Fruit fly (Drosophila melanogaster) whole organism, embryonic: ENCODE results near the gene CG3165.

Experiments used
- BEAF-32 ChIP-seq: fragments of 200-800 bp; sonication (Bioruptor generic); optimal IDR thresholded peaks from 3 replicates; lab custom pipeline; 2017; ENCODE audit warnings: missing biosample characterization, missing genetic modification characterization, mild to moderate bottlenecking, moderate library complexity, missing genetic modification reagents
- Blimp-1 ChIP-seq: fragments of 200-800 bp; sonication (Bioruptor generic); optimal IDR thresholded peaks from 3 replicates; lab custom pipeline; 2018; ENCODE audit warnings: missing biosample characterization, missing genetic modification characterization, mild to moderate bottlenecking, moderate library complexity, missing genetic modification reagents
- CG11456 ChIP-seq: fragments of 200-800 bp; sonication (Bioruptor generic); IDR thresholded peaks from 3 replicates; pipeline ENCODE4 v1.3.6; 2022; ENCODE audit warnings: missing biosample characterization, missing genetic modification characterization
- CG12104 ChIP-seq: fragments of 200-800 bp; sonication (Bioruptor generic); optimal IDR thresholded peaks from 3 replicates; lab custom pipeline; 2016; ENCODE audit warnings: missing biosample characterization, missing genetic modification characterization
- CG12744 ChIP-seq: fragments of 200-800 bp; sonication (Bioruptor generic); optimal IDR thresholded peaks from 2 replicates; lab custom pipeline; 2016; ENCODE audit warnings: missing biosample characterization, missing genetic modification characterization
- CG13123 ChIP-seq: fragments of 200-800 bp; sonication (Bioruptor generic); optimal IDR thresholded peaks from 2 replicates; lab custom pipeline; 2016; ENCODE audit warnings: missing biosample characterization, missing genetic modification characterization
- CG13296 ChIP-seq: fragments of 200-800 bp; sonication (Bioruptor generic); optimal IDR thresholded peaks from 3 replicates; lab custom pipeline; 2018; ENCODE audit warnings: missing biosample characterization, mild to moderate bottlenecking, missing genetic modification characterization
- CG14014 ChIP-seq: fragments of 200-800 bp; sonication (Bioruptor generic); IDR thresholded peaks from 2 replicates; pipeline ENCODE4 v1.3.6; 2022; ENCODE audit warnings: missing biosample characterization, missing genetic modification characterization
- CG14050 ChIP-seq: fragments of 200-800 bp; sonication (Bioruptor generic); IDR thresholded peaks from 3 replicates; pipeline ENCODE4 v1.3.6; 2022; ENCODE audit warnings: missing biosample characterization, missing genetic modification characterization
- CG15269 ChIP-seq: fragments of 200-800 bp; sonication (Bioruptor generic); optimal IDR thresholded peaks from 2 replicates; lab custom pipeline; 2018; ENCODE audit warnings: missing biosample characterization, mild to moderate bottlenecking, missing genetic modification characterization, moderate library complexity
- CG15479 ChIP-seq: fragments of 200-800 bp; sonication (Bioruptor generic); optimal IDR thresholded peaks from 3 replicates; lab custom pipeline; 2019; ENCODE audit warnings: missing biosample characterization, mild to moderate bottlenecking, missing genetic modification characterization, moderate library complexity
- CG17186 ChIP-seq: fragments of 200-800 bp; sonication (Bioruptor generic); optimal IDR thresholded peaks from 3 replicates; lab custom pipeline; 2017; ENCODE audit warnings: missing biosample characterization, missing genetic modification reagents, missing genetic modification characterization
- CG17361 ChIP-seq: fragments of 200-800 bp; sonication (Bioruptor generic); IDR thresholded peaks from 3 replicates; pipeline ENCODE4 v1.3.6; 2022; ENCODE audit warnings: missing biosample characterization, missing genetic modification characterization
- CG17829 ChIP-seq: fragments of 200-800 bp; optimal IDR thresholded peaks from 2 replicates; lab custom pipeline; 2019; ENCODE audit warnings: missing biosample characterization, mild to moderate bottlenecking, missing genetic modification characterization, moderate library complexity
- CG18011 ChIP-seq: fragments of 200-800 bp; sonication (Bioruptor generic); optimal IDR thresholded peaks from 2 replicates; lab custom pipeline; 2017; ENCODE audit warnings: missing biosample characterization, missing genetic modification characterization, mild to moderate bottlenecking, moderate library complexity, missing genotype
- CG3847 ChIP-seq: fragments of 200-800 bp; sonication (Bioruptor generic); IDR thresholded peaks from 2 replicates; pipeline ENCODE4 v1.3.6; 2022; ENCODE audit warnings: missing biosample characterization, missing genetic modification characterization
- CG4282 ChIP-seq: fragments of 200-800 bp; sonication (Bioruptor generic); optimal IDR thresholded peaks from 2 replicates; lab custom pipeline; 2016; ENCODE audit warnings: missing biosample characterization, missing genetic modification characterization
- CG7745 ChIP-seq: fragments of 200-800 bp; sonication (Bioruptor generic); optimal IDR thresholded peaks from 2 replicates; lab custom pipeline; 2018; ENCODE audit warnings: missing biosample characterization, mild to moderate bottlenecking, missing genetic modification characterization, moderate library complexity
- CG8359 ChIP-seq: fragments of 200-800 bp; sonication (Bioruptor generic); optimal IDR thresholded peaks from 2 replicates; lab custom pipeline; 2017; ENCODE audit warnings: missing biosample characterization, mild to moderate bottlenecking, missing genetic modification characterization, borderline replicate concordance
- CG9932 ChIP-seq: fragments of 200-800 bp; sonication (Bioruptor generic); IDR thresholded peaks from 2 replicates; pipeline ENCODE4 v1.3.6; 2022; ENCODE audit warnings: missing biosample characterization, missing genetic modification characterization
- Doc3 ChIP-seq: fragments of 200-800 bp; sonication (Bioruptor generic); IDR thresholded peaks from 3 replicates; pipeline ENCODE4 v1.3.6; 2022; ENCODE audit warnings: missing biosample characterization, missing genetic modification characterization; ENCODE audit not compliant: partially characterized antibody
- E2f2 ChIP-seq: fragments of 200-800 bp; sonication (Bioruptor generic); IDR thresholded peaks from 2 replicates; pipeline ENCODE4 v1.3.6; 2022; ENCODE audit warnings: missing biosample characterization, missing genetic modification characterization
- H15 ChIP-seq: fragments of 200-800 bp; sonication (Bioruptor generic); IDR thresholded peaks from 3 replicates; pipeline ENCODE4 v1.3.6; 2022; ENCODE audit warnings: missing biosample characterization, missing genetic modification characterization
- HLHmδ ChIP-seq: fragments of 200-800 bp; sonication (Bioruptor generic); optimal IDR thresholded peaks from 2 replicates; lab custom pipeline; 2018; ENCODE audit warnings: missing biosample characterization, mild to moderate bottlenecking, missing genetic modification characterization, moderate library complexity
- Hey ChIP-seq: fragments of 200-800 bp; sonication (Bioruptor generic); optimal IDR thresholded peaks from 3 replicates; lab custom pipeline; 2018; ENCODE audit warnings: missing biosample characterization, mild to moderate bottlenecking, missing genetic modification characterization
- Hmx ChIP-seq: fragments of 200-800 bp; sonication (Bioruptor generic); optimal IDR thresholded peaks from 2 replicates; lab custom pipeline; 2016; ENCODE audit warnings: missing biosample characterization, missing genetic modification characterization
- MESR4 ChIP-seq: fragments of 200-800 bp; sonication (Bioruptor generic); optimal IDR thresholded peaks from 2 replicates; lab custom pipeline; 2018; ENCODE audit warnings: missing biosample characterization, mild to moderate bottlenecking, missing genetic modification characterization, moderate library complexity
- Pdp1 ChIP-seq, 2 experiments: fragments of 200-800 bp; sonication (Bioruptor generic); optimal IDR thresholded peaks; 3 replicates each; lab custom pipeline; 2016; ENCODE audit warnings: missing biosample characterization in 2 of 2, missing genetic modification characterization in 2 of 2, mild to moderate bottlenecking in 1 of 2, moderate library complexity in 1 of 2
- Rx ChIP-seq: fragments of 200-800 bp; sonication (Bioruptor generic); IDR thresholded peaks from 2 replicates; pipeline ENCODE4 v1.3.6; 2022; ENCODE audit warnings: missing biosample characterization, missing genetic modification characterization
- Scr ChIP-seq: fragments of 200-800 bp; sonication (Bioruptor generic); IDR thresholded peaks from 2 replicates; pipeline ENCODE4 v1.3.6; 2022; ENCODE audit warnings: missing biosample characterization, missing genetic modification characterization; ENCODE audit not compliant: partially characterized antibody
- Tbp ChIP-seq: fragments of >200 bp; optimal IDR thresholded peaks from 2 replicates; lab custom pipeline; 2018; ENCODE audit warnings: missing biosample characterization, missing genetic modification characterization
- bab2 ChIP-seq: fragments of 200-800 bp; sonication (Bioruptor generic); optimal IDR thresholded peaks from 2 replicates; lab custom pipeline; 2016; ENCODE audit warnings: missing biosample characterization, missing genetic modification characterization
- bigmax ChIP-seq: fragments of 200-800 bp; sonication (Bioruptor generic); optimal IDR thresholded peaks from 2 replicates; lab custom pipeline; 2018; ENCODE audit warnings: missing biosample characterization, mild to moderate bottlenecking, missing genetic modification characterization
- cato ChIP-seq: fragments of 200-800 bp; sonication (Bioruptor generic); optimal IDR thresholded peaks from 2 replicates; lab custom pipeline; 2016; ENCODE audit warnings: missing biosample characterization, missing genetic modification characterization, borderline replicate concordance
- chif ChIP-seq, 2 experiments: fragments of 200-800 bp; sonication (Bioruptor generic); optimal IDR thresholded peaks; 3 replicates each; lab custom pipeline; 2016; ENCODE audit warnings: missing biosample characterization in 2 of 2, missing genetic modification characterization in 2 of 2
- crol ChIP-seq: fragments of 200-800 bp; sonication (Bioruptor generic); IDR thresholded peaks from 2 replicates; pipeline ENCODE4 v1.3.6; 2022; ENCODE audit warnings: missing biosample characterization, missing genetic modification characterization
- dati ChIP-seq: fragments of 200-800 bp; sonication (Bioruptor generic); IDR thresholded peaks from 2 replicates; pipeline ENCODE4 v1.3.6; 2022; ENCODE audit warnings: missing biosample characterization, missing genetic modification characterization
- exex ChIP-seq: fragments of 200-800 bp; sonication (Bioruptor generic); optimal IDR thresholded peaks from 4 replicates; lab custom pipeline; 2018; ENCODE audit warnings: missing biosample characterization, mild to moderate bottlenecking, missing genetic modification characterization, moderate library complexity
- gcm2 ChIP-seq: fragments of 200-800 bp; sonication (Bioruptor generic); optimal IDR thresholded peaks from 2 replicates; lab custom pipeline; 2016; ENCODE audit warnings: missing biosample characterization, missing genetic modification characterization
- gfzf ChIP-seq: fragments of 200-800 bp; sonication (Bioruptor generic); optimal IDR thresholded peaks from 2 replicates; lab custom pipeline; 2016; ENCODE audit warnings: missing biosample characterization, mild to moderate bottlenecking, missing genetic modification characterization, moderate library complexity
- hb ChIP-seq: fragments of 200-800 bp; sonication (Bioruptor generic); IDR thresholded peaks from 3 replicates; pipeline ENCODE4 v1.3.6; 2022; ENCODE audit warnings: missing biosample characterization, missing genetic modification characterization; ENCODE audit not compliant: partially characterized antibody
- insv ChIP-seq, 2 experiments: fragments of 200-800 bp; sonication (Bioruptor generic); optimal IDR thresholded peaks; 3 replicates each; lab custom pipeline; 2016 to 2018; ENCODE audit warnings: missing biosample characterization in 2 of 2, missing genetic modification characterization in 2 of 2
- klu ChIP-seq: fragments of 200-800 bp; sonication (Bioruptor generic); IDR thresholded peaks from 2 replicates; pipeline ENCODE4 v1.3.6; 2022; ENCODE audit warnings: missing biosample characterization, missing genetic modification characterization
- lmd ChIP-seq: fragments of 200-800 bp; sonication (Bioruptor generic); IDR thresholded peaks from 2 replicates; pipeline ENCODE4 v1.3.6; 2022; ENCODE audit warnings: missing biosample characterization, missing genetic modification characterization
- lov ChIP-seq, 2 experiments: fragments of 200-800 bp in 1 of 2; fragments of >200 bp in 1 of 2; sonication (Bioruptor generic) in 1 of 2; IDR thresholded peaks in 1 of 2; optimal IDR thresholded peaks in 1 of 2; 2 replicates in 1 of 2; 3 replicates in 1 of 2; pipeline versions ENCODE4 v1.3.6 to Lab custom; 2017 to 2022; ENCODE audit warnings: missing biosample characterization in 1 of 2, missing genetic modification characterization in 1 of 2
- pita ChIP-seq: fragments of 200-800 bp; sonication (Bioruptor generic); optimal IDR thresholded peaks from 2 replicates; lab custom pipeline; 2017; ENCODE audit warnings: missing biosample characterization, mild to moderate bottlenecking, missing genetic modification characterization
- shn ChIP-seq: fragments of 200-800 bp; sonication (Bioruptor generic); optimal IDR thresholded peaks from 3 replicates; lab custom pipeline; 2016; ENCODE audit warnings: missing biosample characterization, missing genetic modification characterization
- ssp ChIP-seq: fragments of 200-800 bp; sonication (Bioruptor generic); IDR thresholded peaks from 2 replicates; pipeline ENCODE4 v1.3.6; 2022; ENCODE audit warnings: missing biosample characterization, missing genetic modification characterization
- ttk ChIP-seq: fragments of 200-800 bp; sonication (Bioruptor generic); IDR thresholded peaks from 2 replicates; pipeline ENCODE4 v2.1.2; 2022; ENCODE audit warnings: missing biosample characterization, missing genetic modification characterization
- unpg ChIP-seq: fragments of 200-800 bp; sonication (Bioruptor generic); optimal IDR thresholded peaks from 3 replicates; lab custom pipeline; 2018; ENCODE audit warnings: missing biosample characterization, mild to moderate bottlenecking, missing genetic modification characterization, moderate library complexity
- yki ChIP-seq: fragments of >200 bp; optimal IDR thresholded peaks from 3 replicates; lab custom pipeline; 2018

The CG3165 gene

dm6 chr2L:3003399-3003798 is 26.5 kb downstream of the CG3165 start (continued):
- TF ChIP-seq Pdp1 (GFP tag; optimal IDR thresholded peaks at IDR 0.05; lab: Kevin White, UChicago) = peak in 1 of 2 experiments; percentile 19
- no peak for TF ChIP-seq CG12104 (GFP tag; lab: Kevin White, UChicago)
- TF ChIP-seq CG14014 = peak; percentile 8; the same call in 1 of the 2 replicates
- peak; percentile 59 for TF ChIP-seq bab2
- TF ChIP-seq chif (GFP tag; optimal IDR thresholded peaks at IDR 0.05; lab: Kevin White, UChicago) = no peak
- TF ChIP-seq CG13123 = no peak
- TF ChIP-seq CG15479 = no peak
- no peak for TF ChIP-seq dati (GFP tag; lab: Robert Waterston, UW)
- TF ChIP-seq CG4282 (GFP tag; lab: Kevin White, UChicago) = no peak
- no peak for TF ChIP-seq Hmx (GFP tag; lab: Kevin White, UChicago)
- no peak for TF ChIP-seq MESR4 (GFP tag; lab: Kevin White, UChicago)
- TF ChIP-seq unpg (GFP tag; lab: Kevin White, UChicago) = peak; percentile 69
- no peak for TF ChIP-seq gfzf (GFP tag; lab: Kevin White, UChicago)
- no peak for TF ChIP-seq Rx (GFP tag; lab: Robert Waterston, UW)
- TF ChIP-seq CG17829 = peak; percentile 27
- peak; percentile 2 for TF ChIP-seq CG17186 (GFP tag; lab: Kevin White, UChicago)
- TF ChIP-seq yki (lab: Kevin White, UChicago) = no peak
- no peak for TF ChIP-seq CG7745 (tag; lab: Kevin White, UChicago)
- TF ChIP-seq CG12744 = no peak
- TF ChIP-seq CG17361 (GFP tag; lab: Robert Waterston, UW) = peak; percentile 67; the same call in 2 of the 3 replicates
- no peak for TF ChIP-seq lov (optimal IDR thresholded peaks at IDR 0.05; lab: Kevin White, UChicago)
- TF ChIP-seq lov (GFP tag; IDR thresholded peaks at IDR 0.05; lab: Robert Waterston, UW) = no peak
- TF ChIP-seq hb = no peak
- TF ChIP-seq lmd (GFP tag; lab: Robert Waterston, UW) = peak; percentile 54
- no peak for TF ChIP-seq crol (GFP tag; lab: Robert Waterston, UW)
- 0 out of 3 replicates have a peak, but pooled peaks have one; percentile 21 for TF ChIP-seq CG14050 (GFP tag; lab: Robert Waterston, UW)
- peak; percentile 59 for TF ChIP-seq CG15269 (tag; lab: Kevin White, UChicago)
- no peak for TF ChIP-seq insv (GFP tag; optimal IDR thresholded peaks at IDR 0.05; lab: Kevin White, UChicago)
- TF ChIP-seq shn = no peak
- 0 out of 3 replicates have a peak, but pooled peaks have one; percentile 21 for TF ChIP-seq H15
- TF ChIP-seq Tbp = no peak
- no peak for TF ChIP-seq Hey (tag; lab: Kevin White, UChicago)
- TF ChIP-seq CG3847 (GFP tag; lab: Robert Waterston, UW) = no peak
- TF ChIP-seq CG13296 (GFP tag; lab: Kevin White, UChicago) = peak; percentile 5
- no peak for TF ChIP-seq CG11456
- TF ChIP-seq Doc3 = no peak
- TF ChIP-seq ttk (GFP tag; lab: Robert Waterston, UW) = peak; percentile 14; the same call in 1 of the 2 replicates
- no peak for TF ChIP-seq CG8359 (GFP tag; lab: Kevin White, UChicago)
- TF ChIP-seq CG18011 (GFP tag; lab: Kevin White, UChicago) = no peak
- TF ChIP-seq CG9932 = no peak
- no peak for TF ChIP-seq HLHmδ (GFP tag; lab: Kevin White, UChicago)
- no peak for TF ChIP-seq klu (GFP tag; lab: Robert Waterston, UW)
- TF ChIP-seq bigmax (GFP tag; lab: Kevin White, UChicago) = no peak
- TF ChIP-seq cato (GFP tag; lab: Kevin White, UChicago) = no peak
- TF ChIP-seq E2f2 (GFP tag; lab: Robert Waterston, UW) = no peak
- no peak for TF ChIP-seq BEAF-32 (GFP tag; lab: Kevin White, UChicago)
- no peak for TF ChIP-seq exex (tag; lab: Kevin White, UChicago)
- no peak for TF ChIP-seq pita
- TF ChIP-seq gcm2 (GFP tag; lab: Kevin White, UChicago) = no peak
- no peak for TF ChIP-seq ssp (GFP tag; lab: Robert Waterston, UW)
- TF ChIP-seq Blimp-1 (GFP tag; lab: Kevin White, UChicago) = peak; percentile 77
- no peak for TF ChIP-seq Scr (GFP tag; lab: Robert Waterston, UW)
